Fruit fly (Drosophila melanogaster) S2 (cell line): Measurements from ENCODE around the gene VhaAC39-2.

Source experiments
- CG8478 ChIP-seq: fragments of >200 bp; optimal IDR thresholded peaks from 2 replicates; lab custom pipeline; 2018
- CTCF ChIP-seq, 2 experiments: fragments of >200 bp; optimal IDR thresholded peaks; 2 replicates each; lab custom pipeline; 2018

VhaAC39-2 gene

DNA sequence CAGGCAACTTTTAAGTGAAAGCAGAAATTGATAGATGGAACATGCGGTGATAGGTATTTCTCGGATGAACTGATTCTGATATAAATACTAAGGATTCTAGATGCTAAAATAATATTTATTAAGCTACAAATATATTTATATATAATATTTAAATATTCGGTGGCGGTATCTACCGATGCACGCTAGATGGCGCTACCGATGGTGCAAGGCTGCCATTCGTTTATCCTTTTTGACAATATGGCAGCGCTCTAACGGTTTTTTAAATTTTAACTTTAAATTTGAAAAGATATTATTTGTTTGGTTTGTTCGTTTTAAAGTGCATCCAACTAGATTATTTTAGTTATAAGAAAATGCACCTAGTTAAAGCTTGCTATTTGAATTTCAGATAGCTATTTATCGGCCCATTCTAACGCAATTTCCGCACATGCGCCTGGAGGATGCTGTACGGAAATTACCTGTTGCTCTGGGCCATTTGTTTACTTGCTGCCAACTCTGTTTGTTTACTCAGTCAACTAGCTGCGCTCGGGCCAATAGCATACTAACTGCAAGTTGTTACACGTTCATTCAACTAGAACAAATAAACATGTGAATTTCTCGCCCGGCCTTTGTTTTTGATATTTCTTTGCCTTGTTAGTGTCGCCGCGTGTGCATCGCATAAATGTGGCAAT lies at the start of gene VhaAC39-2:
Gene VhaAC39-2, minus strand, starts transcription at position 28 of the 668 bp plus-strand sequence.
- TF ChIP-seq CTCF (optimal IDR thresholded peaks at IDR 0.05; lab: Kevin White, UChicago) (peak in 1 of 2 experiments; percentile 85), CG8478 (no peak)

DNA sequence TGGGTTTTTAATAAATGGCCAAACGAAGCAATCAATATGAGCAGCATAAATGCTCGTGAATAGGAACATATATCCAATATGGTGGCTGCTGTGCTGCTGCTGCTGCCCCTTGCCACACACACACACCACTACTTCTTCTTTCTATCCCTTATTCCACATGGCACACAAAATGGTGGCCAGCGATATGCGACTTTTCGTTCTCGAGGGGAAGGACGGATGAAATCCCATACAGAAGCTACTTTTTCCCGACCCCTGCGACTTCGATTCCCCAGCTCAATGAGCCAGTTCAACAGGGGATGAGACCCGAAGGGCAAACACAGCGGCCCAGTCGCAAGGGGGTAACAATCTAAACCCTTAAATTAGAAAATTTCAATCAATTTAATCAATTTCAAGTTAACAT lies 48.1 kb upstream of the VhaAC39-2 start:
- no peak for TF ChIP-seq CTCF (optimal IDR thresholded peaks at IDR 0.05; lab: Kevin White, UChicago)

DNA sequence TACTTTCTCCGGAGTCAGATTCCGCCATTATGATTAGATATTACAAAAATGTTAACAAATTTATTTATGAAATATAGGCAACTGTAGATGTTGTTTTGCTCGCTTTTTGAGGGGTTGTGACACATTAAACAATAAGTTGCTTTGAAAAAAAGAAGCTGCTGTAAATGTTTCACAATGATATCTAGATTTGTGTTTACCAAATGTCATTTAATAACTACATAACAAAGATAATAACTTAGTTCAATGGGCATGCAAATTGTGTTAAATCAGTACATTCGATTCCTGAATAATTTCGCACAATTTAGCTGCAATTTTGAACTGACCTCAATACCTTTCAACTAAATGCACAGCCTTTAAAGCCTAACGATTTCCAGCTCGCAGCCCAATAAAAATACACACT lies 44.8 kb upstream of the VhaAC39-2 start, which contains the start of gene fzo:
Gene fzo, minus strand, starts transcription at position 101 of the 400 bp plus-strand sequence.
- no peak for TF ChIP-seq CTCF (optimal IDR thresholded peaks at IDR 0.05; lab: Kevin White, UChicago)
- TF ChIP-seq CG8478: no peak

DNA sequence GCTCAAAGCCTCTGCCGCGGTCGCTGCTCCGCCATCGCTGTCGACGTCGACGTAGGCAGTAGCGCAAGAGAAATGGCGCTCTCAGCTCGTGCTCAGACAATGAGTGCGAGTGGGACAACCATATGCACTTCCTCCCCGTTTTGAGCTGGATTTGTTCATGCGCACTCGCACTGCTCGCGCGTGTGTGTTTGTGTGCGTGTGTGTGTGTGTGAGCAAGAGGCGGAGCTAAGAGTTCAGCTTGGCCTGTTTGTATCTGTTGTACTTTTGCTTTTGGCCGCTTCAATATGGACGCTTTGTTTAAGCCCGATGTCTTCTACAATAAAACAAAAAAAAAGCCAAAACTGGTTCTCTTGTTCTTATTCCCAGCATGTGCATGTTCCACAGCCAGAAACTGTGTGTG lies 42.0 kb upstream of the VhaAC39-2 start:
- TF ChIP-seq CTCF (optimal IDR thresholded peaks at IDR 0.05; lab: Kevin White, UChicago) (no peak), CG8478 (no peak)

DNA sequence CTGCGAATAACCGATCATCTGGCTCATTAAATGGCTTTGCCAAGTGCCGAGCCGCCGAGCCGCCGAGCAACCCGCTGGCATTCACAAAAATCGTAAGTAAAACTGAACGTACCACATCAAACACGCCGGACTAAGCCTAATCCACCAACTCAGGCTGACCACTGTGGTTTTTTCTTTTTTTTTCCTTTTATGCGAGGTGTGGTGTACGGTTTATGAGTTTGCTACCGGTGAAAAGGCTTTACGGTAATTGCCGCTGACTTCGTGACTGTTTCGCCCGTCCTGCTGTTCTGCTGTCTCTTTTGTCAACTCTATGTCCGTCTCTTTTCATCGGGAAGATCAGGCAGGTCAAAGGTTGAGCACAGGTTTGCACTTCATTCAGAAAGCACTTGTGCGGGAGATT lies 36.6 kb upstream of the VhaAC39-2 start:
- TF ChIP-seq CTCF (optimal IDR thresholded peaks at IDR 0.05; lab: Kevin White, UChicago) (no peak), CG8478 (no peak)

DNA sequence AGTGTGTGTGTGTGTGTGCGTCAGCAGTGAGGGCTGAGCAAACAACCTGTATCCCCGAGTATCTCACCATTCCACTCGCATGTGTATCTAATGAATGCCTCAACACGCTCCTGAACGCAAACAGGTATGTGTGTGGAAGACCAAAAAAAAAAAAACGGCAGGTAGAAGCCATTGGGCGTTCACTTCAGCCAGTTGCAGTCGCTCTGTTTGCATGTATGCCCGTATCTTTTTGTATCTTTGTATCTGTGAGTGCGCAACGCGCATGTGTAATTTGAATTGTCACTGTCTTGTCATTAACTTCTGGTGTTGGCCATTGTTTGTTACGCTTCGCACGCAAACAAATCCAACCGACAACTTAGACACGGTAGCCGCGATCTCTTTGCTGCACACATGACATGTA lies 34.3 kb upstream of the VhaAC39-2 start:
- TF ChIP-seq CG8478 (no peak), CTCF (optimal IDR thresholded peaks at IDR 0.05; lab: Kevin White, UChicago) (no peak)

DNA sequence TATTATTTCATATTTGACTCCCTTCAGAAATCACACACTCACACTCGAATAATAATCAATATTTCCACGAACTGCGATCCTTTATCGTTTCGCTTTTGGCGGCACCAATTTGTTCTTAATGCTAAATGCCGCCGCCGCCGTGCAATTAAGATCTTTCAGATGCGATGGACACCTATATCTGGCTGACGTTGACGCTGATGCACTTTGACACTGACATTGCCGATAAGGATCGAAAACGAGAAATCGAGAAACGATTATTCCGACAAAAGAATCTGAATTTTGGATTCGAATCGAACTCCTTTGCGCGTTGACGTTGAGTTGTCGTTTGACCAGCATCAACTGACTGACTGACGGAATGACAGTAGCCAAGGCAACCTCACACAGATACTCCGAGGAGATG lies 33.9 kb upstream of the VhaAC39-2 start:
- TF ChIP-seq CTCF (optimal IDR thresholded peaks at IDR 0.05; lab: Kevin White, UChicago): no peak

DNA sequence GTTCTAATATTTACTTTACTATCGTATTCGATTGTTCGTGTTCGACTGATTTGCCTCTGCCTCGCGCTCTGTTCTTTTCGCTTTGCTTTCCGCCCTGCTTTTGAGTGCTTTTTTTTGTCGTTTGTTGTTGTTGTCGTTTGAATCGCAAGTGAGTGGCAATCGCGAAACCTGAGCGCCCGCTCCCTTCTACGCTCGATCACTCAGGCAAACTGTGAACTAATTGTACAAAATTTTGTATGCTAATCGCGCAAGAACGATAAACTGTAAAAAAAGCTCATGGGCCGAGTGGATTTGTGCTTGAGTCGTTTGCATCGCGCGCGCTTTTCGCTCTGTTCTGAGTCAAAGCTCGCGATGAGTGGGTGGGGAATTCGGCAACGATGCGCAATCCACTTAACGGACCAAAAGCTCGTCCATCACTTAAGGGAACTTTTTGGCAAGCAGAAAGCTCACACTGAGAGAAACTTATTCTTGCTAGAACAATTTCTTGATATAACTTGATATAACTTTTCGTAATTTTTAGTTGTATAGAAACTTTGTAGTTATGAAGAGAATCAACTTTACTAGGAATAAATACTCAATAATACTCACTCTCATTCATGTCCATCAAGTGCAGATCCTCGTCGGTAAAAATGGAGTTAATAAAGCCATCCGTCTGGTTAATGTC lies 32.1 kb upstream of the VhaAC39-2 start:
- TF ChIP-seq CTCF (optimal IDR thresholded peaks at IDR 0.05; lab: Kevin White, UChicago) (no peak), CG8478 (no peak)

DNA sequence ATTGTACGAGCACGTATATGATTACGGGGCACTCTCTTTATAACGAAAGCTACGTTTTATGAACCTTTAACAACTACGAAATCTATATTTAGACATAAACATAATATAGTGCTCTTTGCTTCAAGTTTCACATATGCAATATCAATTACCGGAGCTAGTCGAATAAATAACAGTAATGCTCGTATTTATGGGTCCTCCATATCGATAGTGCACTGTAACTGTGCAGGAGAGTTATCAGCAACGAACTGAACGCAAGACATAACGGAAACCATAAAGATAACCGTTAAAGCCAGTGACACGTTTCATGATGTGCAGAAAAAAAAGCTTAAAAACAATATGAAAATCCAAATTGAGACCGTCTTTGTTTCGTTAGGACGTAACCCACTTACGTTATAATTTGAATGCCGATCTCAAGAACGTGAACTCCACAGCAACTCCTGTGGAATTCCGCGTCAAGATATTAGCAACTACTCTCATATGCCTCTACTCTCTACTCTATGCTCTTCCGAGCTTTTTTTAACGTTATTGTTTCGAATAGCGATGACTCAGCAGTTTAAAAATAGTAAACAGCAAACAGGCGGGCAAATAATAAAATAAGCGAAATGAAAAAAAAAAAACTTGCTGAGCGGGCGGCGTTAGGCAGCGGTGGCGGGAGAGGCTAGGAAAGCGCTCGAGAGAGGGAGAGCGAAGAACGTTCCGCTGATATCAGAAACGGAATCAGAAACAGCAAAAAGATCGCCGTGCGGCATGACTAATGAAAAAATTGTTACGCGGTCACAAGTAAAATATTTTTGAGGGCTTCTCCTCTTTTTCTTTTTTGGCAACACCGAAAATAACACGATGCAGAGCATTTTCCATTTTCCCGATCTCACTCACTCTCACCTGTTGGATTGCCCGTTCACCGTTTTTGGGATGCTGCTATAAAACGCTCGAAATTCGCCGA lies 31.1 kb upstream of the VhaAC39-2 start:
- no peak for TF ChIP-seq CTCF (optimal IDR thresholded peaks at IDR 0.05; lab: Kevin White, UChicago)
- TF ChIP-seq CG8478: no peak

DNA sequence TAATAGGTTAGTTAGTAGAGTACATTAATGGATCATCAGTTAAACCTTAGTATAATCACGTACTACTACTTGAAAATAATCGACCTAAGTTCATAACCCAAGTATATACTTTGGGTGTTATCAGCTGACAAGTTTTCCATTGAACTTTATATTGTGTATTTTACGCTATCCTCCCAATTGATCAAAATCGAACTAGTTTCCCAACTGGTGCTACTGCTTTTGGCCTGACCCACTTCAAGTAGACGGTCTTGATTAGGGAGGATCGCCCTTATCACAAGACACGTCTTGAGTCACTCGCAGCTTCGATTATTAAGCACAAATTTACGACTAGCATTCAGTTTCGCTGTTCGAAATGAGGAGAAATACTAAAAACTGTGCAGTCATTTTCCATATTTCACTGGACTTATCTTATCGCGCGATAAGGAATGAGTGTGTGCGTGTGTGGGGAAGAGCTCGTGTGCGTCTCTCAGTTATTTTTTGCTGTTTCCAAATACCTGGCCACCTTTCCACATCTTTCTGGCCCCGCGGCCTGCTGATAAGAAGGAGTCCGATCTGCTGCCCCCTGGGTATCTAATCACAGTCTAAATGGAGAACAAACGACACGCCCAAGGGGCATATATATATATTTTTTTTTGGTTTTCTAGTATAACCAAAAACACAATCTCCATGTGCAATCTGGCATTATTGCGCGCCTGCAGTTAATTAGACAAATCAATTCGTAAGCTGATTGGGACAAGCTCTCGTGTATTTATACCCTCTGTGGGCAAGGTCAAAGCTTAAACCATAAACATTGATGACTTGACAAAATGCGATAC lies 30.2 kb upstream of the VhaAC39-2 start:
- no peak for TF ChIP-seq CTCF (optimal IDR thresholded peaks at IDR 0.05; lab: Kevin White, UChicago)
- no peak for TF ChIP-seq CG8478

DNA sequence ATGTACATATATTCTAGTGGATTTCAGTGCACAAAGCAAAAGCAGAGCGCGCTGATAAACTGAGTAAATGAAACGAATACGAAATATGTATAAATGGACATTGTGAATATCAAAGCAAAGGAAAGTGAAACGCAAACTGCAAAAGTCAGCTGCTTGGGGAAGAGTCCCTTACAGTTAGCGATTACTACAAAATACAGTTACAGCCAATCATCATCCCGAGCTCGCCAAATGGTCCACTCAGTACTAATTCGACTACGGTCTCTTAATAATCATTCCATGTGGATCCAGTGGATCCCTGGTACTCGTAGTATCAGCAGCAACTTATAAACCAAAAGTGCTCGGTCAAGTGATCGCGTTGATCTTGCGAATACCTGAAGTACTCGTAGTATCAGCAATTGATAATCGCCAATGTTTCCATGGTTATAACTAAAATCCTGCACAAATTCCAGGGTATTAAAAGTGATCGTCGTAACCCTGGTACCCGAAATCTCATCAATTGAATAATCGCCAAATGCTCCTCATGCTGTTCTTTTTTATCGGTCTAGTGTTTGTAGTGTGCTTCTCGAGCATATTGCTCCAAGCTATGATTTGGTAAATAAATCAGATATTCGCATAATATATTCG lies 22.7 kb upstream of the VhaAC39-2 start:
- TF ChIP-seq CTCF (optimal IDR thresholded peaks at IDR 0.05; lab: Kevin White, UChicago): no peak
- no peak for TF ChIP-seq CG8478

DNA sequence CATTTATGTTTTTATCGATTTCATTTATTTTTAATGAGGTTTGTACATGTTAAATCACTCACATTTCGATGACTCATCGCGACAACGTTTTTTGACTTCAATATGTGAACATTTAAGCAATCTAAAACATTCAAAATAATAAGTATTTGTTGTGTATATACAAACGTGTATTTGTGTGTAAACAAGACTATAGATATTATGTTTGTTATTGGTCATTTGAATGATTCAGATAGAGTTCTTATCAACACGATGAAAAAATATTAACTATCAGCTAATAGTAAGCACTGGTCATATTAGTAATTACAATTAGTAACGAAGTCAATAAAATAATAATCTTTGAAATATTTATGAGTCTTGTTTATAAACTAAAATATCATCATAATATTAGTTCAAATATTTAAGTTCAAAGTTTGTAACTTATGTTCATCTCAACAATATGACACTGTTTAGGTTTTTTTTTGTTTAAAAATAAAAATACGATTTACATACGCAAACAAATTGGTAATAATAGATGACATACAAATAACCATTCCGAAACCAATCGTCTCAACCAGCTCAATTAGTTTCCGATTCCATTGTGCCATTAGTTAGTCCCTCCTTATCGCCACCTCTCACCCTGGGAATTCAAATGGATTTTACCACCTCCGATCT lies 22.0 kb upstream of the VhaAC39-2 start:
- TF ChIP-seq CG8478 (no peak), CTCF (optimal IDR thresholded peaks at IDR 0.05; lab: Kevin White, UChicago) (no peak)

DNA sequence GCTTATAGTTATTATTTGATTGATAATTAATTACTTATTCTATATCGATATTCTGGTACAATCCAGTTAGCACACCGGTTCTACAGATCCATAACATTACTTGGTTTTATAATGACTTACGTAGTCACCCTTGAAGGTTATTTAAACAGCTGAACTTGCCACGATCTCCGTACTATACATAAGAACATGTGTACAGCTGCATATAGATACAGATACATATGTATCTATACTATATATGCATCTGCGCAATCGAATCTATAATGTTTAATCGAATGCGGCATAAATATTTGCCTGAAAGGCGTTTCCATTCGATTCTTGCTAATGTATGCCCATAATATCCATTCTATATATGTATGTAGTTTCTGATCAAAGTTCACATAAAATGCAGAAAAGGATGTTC lies 20.2 kb upstream of the VhaAC39-2 start:
- TF ChIP-seq CTCF (optimal IDR thresholded peaks at IDR 0.05; lab: Kevin White, UChicago) (no peak), CG8478 (no peak)

DNA sequence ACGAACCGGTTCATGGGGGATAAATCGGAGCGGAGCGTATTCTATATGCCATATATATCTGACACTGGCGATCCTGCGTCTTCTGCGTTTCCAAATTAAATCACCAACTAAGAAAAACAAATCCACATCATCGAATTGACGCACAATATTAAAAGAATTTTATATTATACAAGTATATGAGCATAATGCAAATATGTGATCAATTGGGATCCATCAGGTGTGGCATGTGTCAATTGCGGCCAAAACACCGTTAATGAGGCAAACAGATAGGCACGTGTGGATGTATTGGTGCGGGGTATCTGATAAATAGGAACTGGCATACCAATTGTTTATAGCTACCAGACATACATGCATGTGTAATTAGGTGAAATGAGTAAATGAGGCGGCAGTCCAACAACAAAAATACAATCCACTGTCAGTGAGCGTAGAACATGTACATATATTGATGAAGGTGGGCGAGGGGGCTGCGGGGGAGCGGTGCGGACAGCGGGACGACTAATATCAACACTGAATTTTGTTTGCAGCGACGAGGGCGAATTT lies 19.0 kb upstream of the VhaAC39-2 start:
- TF ChIP-seq CTCF (optimal IDR thresholded peaks at IDR 0.05; lab: Kevin White, UChicago): no peak
- no peak for TF ChIP-seq CG8478
